Worm (Caenorhabditis elegans) whole organism, L3 larva: ENCODE data around the gene ddp-1.
A peak's percentile ranks its signal among the peaks of the same experiment; 100 is the strongest.

ENCODE experiments used
- ZK546.5 ChIP-seq: sonication (generic microtip); optimal IDR thresholded peaks from 2 replicates; lab custom pipeline; 2017; ENCODE audit warnings: missing biosample characterization, missing genetic modification characterization
- ama-1 ChIP-seq: fragments of 150-350 bp; optimal IDR thresholded peaks from 2 replicates; lab custom pipeline; 2018
- ceh-28 ChIP-seq: fragments of 150-350 bp; optimal IDR thresholded peaks from 2 replicates; lab custom pipeline; 2014; ENCODE audit warnings: missing biosample characterization, missing genetic modification reagents, missing genetic modification characterization
- ceh-9 ChIP-seq: sonication (generic microtip); optimal IDR thresholded peaks from 2 replicates; lab custom pipeline; 2018; ENCODE audit warnings: missing biosample characterization, missing genetic modification characterization
- elt-1 ChIP-seq: fragments of 150-350 bp; optimal IDR thresholded peaks from 2 replicates; lab custom pipeline; 2014; ENCODE audit warnings: missing biosample characterization, missing genetic modification characterization
- elt-2 ChIP-seq: sonication (generic microtip); optimal IDR thresholded peaks from 2 replicates; lab custom pipeline; 2016; ENCODE audit warnings: missing genetic modification reagents, mild to moderate bottlenecking, missing genetic modification characterization, missing compliant biosample characterization
- elt-3 ChIP-seq, 3 experiments: fragments of 150-350 bp in 1 of 3; sonication (generic microtip) in 2 of 3; optimal IDR thresholded peaks; 2 replicates in 2 of 3; 4 replicates in 1 of 3; lab custom pipeline; 2014 to 2017; ENCODE audit warnings: missing biosample characterization in 3 of 3, missing genetic modification characterization in 3 of 3
- eor-1 ChIP-seq, 2 experiments: fragments of 150-350 bp; optimal IDR thresholded peaks; 2 replicates each; lab custom pipeline; 2014 to 2018; ENCODE audit warnings: missing biosample characterization in 2 of 2, missing genetic modification characterization in 2 of 2
- fkh-10 ChIP-seq: sonication (generic microtip); optimal IDR thresholded peaks from 2 replicates; lab custom pipeline; 2017; ENCODE audit warnings: missing biosample characterization, missing genetic modification reagents, missing genetic modification characterization
- fkh-2 ChIP-seq: fragments of 150-350 bp; optimal IDR thresholded peaks from 2 replicates; lab custom pipeline; 2014; ENCODE audit warnings: missing biosample characterization, missing genetic modification reagents, missing genetic modification characterization
- fos-1 ChIP-seq: fragments of 150-350 bp; optimal IDR thresholded peaks from 2 replicates; lab custom pipeline; 2014; ENCODE audit warnings: missing biosample characterization, missing genetic modification characterization
- hmg-11 ChIP-seq: sonication (generic microtip); optimal IDR thresholded peaks from 2 replicates; lab custom pipeline; 2016; ENCODE audit warnings: missing genetic modification characterization, missing compliant biosample characterization
- jun-1 ChIP-seq: fragments of 150-350 bp; optimal IDR thresholded peaks from 2 replicates; lab custom pipeline; 2014; ENCODE audit warnings: missing biosample characterization, missing genetic modification reagents, missing genetic modification characterization
- lin-15B ChIP-seq: fragments of 150-350 bp; optimal IDR thresholded peaks from 2 replicates; lab custom pipeline; 2014; ENCODE audit warnings: missing biosample characterization, missing genetic modification characterization
- lin-39 ChIP-seq: fragments of 150-350 bp; optimal IDR thresholded peaks from 2 replicates; lab custom pipeline; 2018; ENCODE audit warnings: missing biosample characterization, missing genetic modification reagents, missing genetic modification characterization
- mml-1 ChIP-seq: fragments of 150-350 bp; sonication (generic microtip); optimal IDR thresholded peaks from 3 replicates; lab custom pipeline; 2014; ENCODE audit warnings: missing biosample characterization, missing genetic modification characterization
- nfya-1 ChIP-seq: sonication (generic microtip); optimal IDR thresholded peaks from 2 replicates; lab custom pipeline; 2017; ENCODE audit warnings: missing genetic modification characterization, mild to moderate bottlenecking, missing compliant biosample characterization, antibody characterized with exemption, moderate library complexity; ENCODE audit not compliant: insufficient read depth
- nhr-11 ChIP-seq: fragments of 150-350 bp; optimal IDR thresholded peaks from 2 replicates; lab custom pipeline; 2014; ENCODE audit warnings: missing biosample characterization, missing genetic modification characterization
- nhr-12 ChIP-seq: fragments of 150-350 bp; optimal IDR thresholded peaks from 2 replicates; lab custom pipeline; 2014; ENCODE audit warnings: missing biosample characterization, missing genetic modification characterization
- nhr-23 ChIP-seq: fragments of 150-350 bp; optimal IDR thresholded peaks from 2 replicates; lab custom pipeline; 2014; ENCODE audit warnings: missing biosample characterization, missing genetic modification reagents, missing genetic modification characterization
- nhr-25 ChIP-seq: sonication (generic microtip); optimal IDR thresholded peaks from 2 replicates; lab custom pipeline; 2017; ENCODE audit warnings: missing biosample characterization, missing genetic modification characterization
- nhr-28 ChIP-seq: fragments of 150-350 bp; optimal IDR thresholded peaks from 2 replicates; lab custom pipeline; 2014; ENCODE audit warnings: missing biosample characterization, missing genetic modification characterization
- nhr-43 ChIP-seq: sonication (generic microtip); optimal IDR thresholded peaks from 2 replicates; lab custom pipeline; 2016; ENCODE audit warnings: mild to moderate bottlenecking, missing genetic modification characterization, missing compliant biosample characterization; ENCODE audit not compliant: poor library complexity, severe bottlenecking
- nhr-76 ChIP-seq: fragments of 150-350 bp; sonication (generic microtip); optimal IDR thresholded peaks from 5 replicates; lab custom pipeline; 2014; ENCODE audit warnings: missing biosample characterization, missing genetic modification characterization
- nhr-77 ChIP-seq: fragments of 150-350 bp; optimal IDR thresholded peaks from 2 replicates; lab custom pipeline; 2014; ENCODE audit warnings: missing biosample characterization, missing genetic modification characterization
- pha-4 ChIP-seq: fragments of 150-350 bp; optimal IDR thresholded peaks from 2 replicates; lab custom pipeline; 2014; ENCODE audit warnings: missing biosample characterization, missing genetic modification reagents, missing genetic modification characterization
- snpc-4 ChIP-seq: fragments of 150-350 bp; optimal IDR thresholded peaks from 2 replicates; lab custom pipeline; 2014; ENCODE audit warnings: missing biosample characterization, missing genetic modification characterization
- tbx-2 ChIP-seq: sonication (generic microtip); optimal IDR thresholded peaks from 2 replicates; lab custom pipeline; 2016; ENCODE audit warnings: mild to moderate bottlenecking, missing genetic modification characterization, missing compliant biosample characterization
- unc-39 ChIP-seq: sonication (generic microtip); optimal IDR thresholded peaks from 4 replicates; lab custom pipeline; 2017; ENCODE audit warnings: missing biosample characterization, missing genetic modification characterization
- unc-62 ChIP-seq: fragments of 150-350 bp; sonication (generic microtip); optimal IDR thresholded peaks from 4 replicates; lab custom pipeline; 2014; ENCODE audit warnings: missing biosample characterization, missing genetic modification reagents, missing genetic modification characterization
- zag-1 ChIP-seq: fragments of 150-350 bp; optimal IDR thresholded peaks from 2 replicates; lab custom pipeline; 2014; ENCODE audit warnings: missing biosample characterization, missing genetic modification characterization
- ztf-11 ChIP-seq: fragments of 150-350 bp; optimal IDR thresholded peaks from 2 replicates; lab custom pipeline; 2014; ENCODE audit warnings: missing biosample characterization, missing genetic modification characterization
- ztf-4 ChIP-seq: fragments of 150-350 bp; optimal IDR thresholded peaks from 2 replicates; lab custom pipeline; 2014; ENCODE audit warnings: missing biosample characterization, missing genetic modification characterization

Gene ddp-1

ce11 chrIII:1814285-1814684 is 45.4 kb upstream of the ddp-1 start:
- no peak for TF ChIP-seq mml-1
- no peak for TF ChIP-seq ama-1 (lab: Kevin White, UChicago)
- TF ChIP-seq ztf-4 (tag; lab: Kevin White, UChicago), result no peak
- TF ChIP-seq ztf-11 (tag; lab: Kevin White, UChicago), result no peak
- TF ChIP-seq nhr-23 (tag; lab: Kevin White, UChicago), result no peak
- no peak for TF ChIP-seq zag-1 (tag; lab: Kevin White, UChicago)
- TF ChIP-seq nhr-43, result no peak

- TF ChIP-seq hmg-11, result no peak
- TF ChIP-seq mml-1, result no peak
- peak; percentile 97 for TF ChIP-seq elt-1 (tag; lab: Kevin White, UChicago)
- TF ChIP-seq nhr-23 (tag; lab: Kevin White, UChicago), result peak; percentile 33
- TF ChIP-seq nfya-1, result no peak
- TF ChIP-seq ceh-9 (tag; lab: Kevin White, UChicago), result no peak
- TF ChIP-seq nhr-25 (tag; lab: Kevin White, UChicago), result peak; percentile 8
- TF ChIP-seq ZK546.5 (tag; lab: Kevin White, UChicago), result no peak
Observed at ce11 chrIII:1818001-1818655, 41.6 kb upstream of the ddp-1 start, which contains the start of gene clp-4. Gene clp-4, minus strand, starts transcription at chrIII:1818323.

- peak; percentile 41 for TF ChIP-seq snpc-4 (tag; lab: Kevin White, UChicago)
- TF ChIP-seq jun-1 (tag; lab: Kevin White, UChicago), result no peak
- peak; percentile 65 for TF ChIP-seq hmg-11
- no peak for TF ChIP-seq nhr-11
- peak; percentile 60 for TF ChIP-seq nfya-1
- peak; percentile 22 for TF ChIP-seq elt-1 (tag; lab: Kevin White, UChicago)
- peak; percentile 19 for TF ChIP-seq lin-15B (tag; lab: Kevin White, UChicago)
- no peak for TF ChIP-seq ztf-11 (tag; lab: Kevin White, UChicago)
- TF ChIP-seq zag-1 (tag; lab: Kevin White, UChicago), result no peak
- peak; percentile 52 for TF ChIP-seq pha-4
- no peak for TF ChIP-seq elt-3 (tag; optimal IDR thresholded peaks at IDR 0.05; lab: Kevin White, UChicago)
- peak; percentile 35 for TF ChIP-seq lin-39
Observed at ce11 chrIII:1819049-1819597, 40.6 kb upstream of the ddp-1 start.

- TF ChIP-seq ztf-11 (tag; lab: Kevin White, UChicago) (no peak), hmg-11 (peak; percentile 84), fkh-10 (GFP tag; lab: Kevin White, UChicago) (no peak), fkh-2 (tag; lab: Kevin White, UChicago) (no peak), nfya-1 (peak; percentile 42), tbx-2 (tag; lab: Kevin White, UChicago) (no peak), nhr-77 (tag; lab: Kevin White, UChicago) (no peak), elt-2 (tag; lab: Kevin White, UChicago) (peak; percentile 11), unc-62 (GFP tag; lab: Kevin White, UChicago) (no peak), nhr-76 (no peak), nhr-43 (peak; percentile 43), eor-1 (tag; optimal IDR thresholded peaks at IDR 0.05; lab: Kevin White, UChicago) (no peak)
Observed at ce11 chrIII:1824264-1824922, 35.3 kb upstream of the ddp-1 start, which contains the start of the genes pvf-1 and Y39A3CL.7. Gene pvf-1, minus strand, starts transcription at chrIII:1824314. Gene Y39A3CL.7, plus strand, starts transcription at chrIII:1824919.

ce11 chrIII:1831104-1831503 is 28.6 kb upstream of the ddp-1 start:
- TF ChIP-seq fos-1 (no peak), nhr-28 (tag; lab: Kevin White, UChicago) (no peak), unc-62 (GFP tag; lab: Kevin White, UChicago) (no peak), snpc-4 (tag; lab: Kevin White, UChicago) (no peak), mml-1 (no peak), nhr-76 (no peak), nhr-12 (tag; lab: Kevin White, UChicago) (no peak), lin-15B (tag; lab: Kevin White, UChicago) (no peak), elt-1 (tag; lab: Kevin White, UChicago) (no peak), ceh-28 (tag; lab: Kevin White, UChicago) (no peak), ztf-4 (tag; lab: Kevin White, UChicago) (no peak), unc-39 (tag; lab: Kevin White, UChicago) (no peak)
